Fruit fly (Drosophila melanogaster): Measurements from ENCODE around the gene Top2.

Gene Top2

dm6 chr2L:19423467-19424122 is 29.7 kb downstream of the Top2 start, which contains the start of the genes Alp12 and CG13085 (continued):
- peak; percentile 83 for TF ChIP-seq TFAM (GFP tag; optimal IDR thresholded peaks at IDR 0.05)
- TF ChIP-seq corto (GFP tag; optimal IDR thresholded peaks at IDR 0.05): peak; percentile 87
- peak; percentile 91; the same call in 1 of the 2 replicates for TF ChIP-seq Awh (GFP tag; IDR thresholded peaks at IDR 0.05)
- peak; percentile 94 for TF ChIP-seq Atf-2 (GFP tag; optimal IDR thresholded peaks at IDR 0.05)
- TF ChIP-seq tx (GFP tag; optimal IDR thresholded peaks at IDR 0.05): peak; percentile 94
- peak; percentile 54; the same call in 2 of the 3 replicates for TF ChIP-seq CG6791 (GFP tag; IDR thresholded peaks at IDR 0.05; ENCODE audit: partially characterized antibody)
- peak; percentile 83 for TF ChIP-seq CG1603 (tag; optimal IDR thresholded peaks at IDR 0.05)
- TF ChIP-seq insv (GFP tag; optimal IDR thresholded peaks at IDR 0.05): peak; percentile 54 to 84
- TF ChIP-seq Gsc (GFP tag; IDR thresholded peaks at IDR 0.05): no peak
- peak; percentile 39 for TF ChIP-seq CG34224 (GFP tag; IDR thresholded peaks at IDR 0.05; ENCODE audit: partially characterized antibody)
- TF ChIP-seq CG10462 (GFP tag; optimal IDR thresholded peaks at IDR 0.05): peak; percentile 96
- TF ChIP-seq H15 (GFP tag; IDR thresholded peaks at IDR 0.05): peak; percentile 92
- peak; percentile 99 for TF ChIP-seq gem (tag; optimal IDR thresholded peaks at IDR 0.05)
- peak; percentile 89 for TF ChIP-seq CG17612 (GFP tag; IDR thresholded peaks at IDR 0.05)
- TF ChIP-seq kah (GFP tag; optimal IDR thresholded peaks at IDR 0.05): peak; percentile 93
- TF ChIP-seq gfzf (GFP tag; optimal IDR thresholded peaks at IDR 0.05): peak; percentile 0
- TF ChIP-seq fd96Cb (tag; optimal IDR thresholded peaks at IDR 0.05): peak; percentile 97
- peak; percentile 95 for TF ChIP-seq CG11093 (GFP tag; IDR thresholded peaks at IDR 0.05)
- TF ChIP-seq slp2 (GFP tag; optimal IDR thresholded peaks at IDR 0.05): peak; percentile 92
- peak; percentile 87 for TF ChIP-seq dimm (GFP tag; IDR thresholded peaks at IDR 0.05)
- TF ChIP-seq CG8388 (GFP tag; optimal IDR thresholded peaks at IDR 0.05): peak; percentile 97
- TF ChIP-seq dpn (GFP tag; optimal IDR thresholded peaks at IDR 0.05): peak; percentile 95 to 97
- TF ChIP-seq ase (GFP tag; IDR thresholded peaks at IDR 0.05): peak; percentile 89
- TF ChIP-seq p53 (GFP tag; optimal IDR thresholded peaks at IDR 0.05): peak; percentile 86
- peak; percentile 98 for TF ChIP-seq az2 (GFP tag; optimal IDR thresholded peaks at IDR 0.05)
- TF ChIP-seq CG8089 (GFP tag; optimal IDR thresholded peaks at IDR 0.05): peak; percentile 84
- TF ChIP-seq Sry-β (GFP tag; optimal IDR thresholded peaks at IDR 0.05): peak; percentile 67
- TF ChIP-seq twi (tag; optimal IDR thresholded peaks at IDR 0.05): peak; percentile 95
- peak; percentile 93 for TF ChIP-seq CG10654 (GFP tag; optimal IDR thresholded peaks at IDR 0.05)
- TF ChIP-seq ttk (GFP tag; IDR thresholded peaks at IDR 0.05): peak; percentile 94
- TF ChIP-seq CG18476 (GFP tag; optimal IDR thresholded peaks at IDR 0.05): peak; percentile 96
- TF ChIP-seq CG34422 (GFP tag; IDR thresholded peaks at IDR 0.05): peak; percentile 95
- TF ChIP-seq vvl (GFP tag; IDR thresholded peaks at IDR 0.05): peak; percentile 97
- peak; percentile 89 for TF ChIP-seq CG18011 (GFP tag; optimal IDR thresholded peaks at IDR 0.05)
- TF ChIP-seq CG32772 (GFP tag; IDR thresholded peaks at IDR 0.05): peak; percentile 95
- TF ChIP-seq pros (GFP tag; optimal IDR thresholded peaks at IDR 0.05): peak; percentile 82
- peak; percentile 88 for TF ChIP-seq gcm2 (GFP tag; optimal IDR thresholded peaks at IDR 0.05)
- peak; percentile 95 for TF ChIP-seq ara (GFP tag; IDR thresholded peaks at IDR 0.05)
- peak; percentile 98 for TF ChIP-seq bcd (GFP tag; optimal IDR thresholded peaks at IDR 0.05)
- peak; percentile 96 for TF ChIP-seq E2f1 (GFP tag; IDR thresholded peaks at IDR 0.05)
- peak; percentile 98 for TF ChIP-seq HmgZ (tag; optimal IDR thresholded peaks at IDR 0.05)
- TF ChIP-seq CG1647 (GFP tag; optimal IDR thresholded peaks at IDR 0.05): peak; percentile 93
- peak; percentile 96 for TF ChIP-seq CG10431 (GFP tag; optimal IDR thresholded peaks at IDR 0.05)
- peak; percentile 75 for TF ChIP-seq CG10565 (GFP tag; optimal IDR thresholded peaks at IDR 0.05)
- peak; percentile 95 for TF ChIP-seq H2.0 (GFP tag; IDR thresholded peaks at IDR 0.05)
- peak; percentile 98 for TF ChIP-seq CG6689 (GFP tag; IDR thresholded peaks at IDR 0.05)
- no peak for TF ChIP-seq Tbp (GFP tag; optimal IDR thresholded peaks at IDR 0.05)
- peak; percentile 100 for TF ChIP-seq CG7556 (GFP tag; optimal IDR thresholded peaks at IDR 0.05)
- peak; percentile 93 for TF ChIP-seq Spps (tag; optimal IDR thresholded peaks at IDR 0.05)
- TF ChIP-seq so (GFP tag; IDR thresholded peaks at IDR 0.05): peak; percentile 98

All from whole organism, embryonic.